Fruit fly (Drosophila melanogaster) whole organism, embryonic: Measurements from ENCODE around the gene Os-C.
A peak's percentile ranks its signal among the peaks of the same experiment; 100 is the strongest.

Source experiments
- BEAF-32 ChIP-seq: fragments of 200-800 bp; sonication (Bioruptor generic); optimal IDR thresholded peaks from 3 replicates; lab custom pipeline; 2017; ENCODE audit warnings: missing biosample characterization, missing genetic modification characterization, mild to moderate bottlenecking, moderate library complexity, missing genetic modification reagents
- CG12155 ChIP-seq: fragments of 200-800 bp; sonication (Bioruptor generic); optimal IDR thresholded peaks from 3 replicates; lab custom pipeline; 2016; ENCODE audit warnings: missing biosample characterization, missing genetic modification characterization
- CG12219 ChIP-seq: fragments of 200-800 bp; sonication (Bioruptor generic); optimal IDR thresholded peaks from 3 replicates; lab custom pipeline; 2018; ENCODE audit warnings: missing biosample characterization, mild to moderate bottlenecking, missing genetic modification characterization
- CG15696 ChIP-seq: fragments of 200-800 bp; sonication (Bioruptor generic); optimal IDR thresholded peaks from 2 replicates; lab custom pipeline; 2019; ENCODE audit warnings: missing biosample characterization, mild to moderate bottlenecking, missing genetic modification characterization, moderate library complexity
- CG17359 ChIP-seq: fragments of 200-800 bp; sonication (Bioruptor generic); optimal IDR thresholded peaks from 3 replicates; lab custom pipeline; 2018; ENCODE audit warnings: missing biosample characterization, mild to moderate bottlenecking, missing genetic modification characterization, moderate library complexity
- CG17802 ChIP-seq: fragments of 200-800 bp; sonication (Bioruptor generic); optimal IDR thresholded peaks from 2 replicates; lab custom pipeline; 2018; ENCODE audit warnings: missing biosample characterization, mild to moderate bottlenecking, missing genetic modification characterization, moderate library complexity
- CG18619 ChIP-seq: fragments of 200-800 bp; sonication (Bioruptor generic); optimal IDR thresholded peaks from 3 replicates; lab custom pipeline; 2017; ENCODE audit warnings: missing biosample characterization, mild to moderate bottlenecking, missing genetic modification characterization
- CG18764 ChIP-seq: fragments of 200-800 bp; sonication (Bioruptor generic); optimal IDR thresholded peaks from 3 replicates; lab custom pipeline; 2016; ENCODE audit warnings: missing biosample characterization, missing genetic modification characterization
- CG2199 ChIP-seq: fragments of 200-800 bp; sonication (Bioruptor generic); IDR thresholded peaks from 3 replicates; pipeline ENCODE4 v1.3.6; 2022; ENCODE audit warnings: missing biosample characterization, missing genetic modification characterization
- CG2875 ChIP-seq: fragments of 200-800 bp; sonication (Bioruptor generic); optimal IDR thresholded peaks from 2 replicates; lab custom pipeline; 2017; ENCODE audit warnings: missing biosample characterization, mild to moderate bottlenecking, missing genetic modification characterization, missing genetic modification reagents
- CG32767 ChIP-seq: fragments of 200-800 bp; sonication (Bioruptor generic); IDR thresholded peaks from 2 replicates; pipeline ENCODE4 v1.3.6; 2022; ENCODE audit warnings: missing biosample characterization, missing genetic modification characterization
- CG34224 ChIP-seq: fragments of 200-800 bp; sonication (Bioruptor generic); IDR thresholded peaks from 3 replicates; pipeline ENCODE4 v1.3.6; 2022; ENCODE audit warnings: missing biosample characterization, missing genetic modification characterization; ENCODE audit not compliant: partially characterized antibody
- CG34422 ChIP-seq: fragments of 200-800 bp; sonication (Bioruptor generic); IDR thresholded peaks from 3 replicates; pipeline ENCODE4 v1.3.6; 2022; ENCODE audit warnings: missing biosample characterization, missing genetic modification characterization
- CG3838 ChIP-seq: fragments of 200-800 bp; sonication (Bioruptor generic); optimal IDR thresholded peaks from 3 replicates; lab custom pipeline; 2016; ENCODE audit warnings: missing biosample characterization, missing genetic modification characterization
- CG3847 ChIP-seq: fragments of 200-800 bp; sonication (Bioruptor generic); IDR thresholded peaks from 2 replicates; pipeline ENCODE4 v1.3.6; 2022; ENCODE audit warnings: missing biosample characterization, missing genetic modification characterization
- CG4360 ChIP-seq: fragments of 200-800 bp; sonication (Bioruptor generic); IDR thresholded peaks from 2 replicates; pipeline ENCODE4 v1.3.6; 2022; ENCODE audit warnings: missing biosample characterization, missing genetic modification characterization
- CG4404 ChIP-seq: fragments of 200-800 bp; sonication (Bioruptor generic); IDR thresholded peaks from 2 replicates; pipeline ENCODE4 v1.3.6; 2022; ENCODE audit warnings: missing biosample characterization, missing genetic modification characterization
- CG4820 ChIP-seq: fragments of 200-800 bp; sonication (Bioruptor generic); optimal IDR thresholded peaks from 3 replicates; lab custom pipeline; 2016; ENCODE audit warnings: missing biosample characterization, missing genetic modification characterization
- CG6683 ChIP-seq: fragments of 200-800 bp; sonication (Bioruptor generic); optimal IDR thresholded peaks from 2 replicates; lab custom pipeline; 2017; ENCODE audit warnings: missing biosample characterization, mild to moderate bottlenecking, missing genetic modification characterization, missing genetic modification reagents
- CG8281 ChIP-seq: fragments of 200-800 bp; sonication (Bioruptor generic); optimal IDR thresholded peaks from 2 replicates; lab custom pipeline; 2018; ENCODE audit warnings: missing biosample characterization, mild to moderate bottlenecking, missing genetic modification characterization, moderate library complexity
- E2f1 ChIP-seq: fragments of 200-800 bp; sonication (Bioruptor generic); IDR thresholded peaks from 2 replicates; pipeline ENCODE4 v1.3.6; 2022; ENCODE audit warnings: missing biosample characterization, missing genetic modification characterization
- ERR ChIP-seq: fragments of 200-800 bp; sonication (Bioruptor generic); optimal IDR thresholded peaks from 2 replicates; lab custom pipeline; 2016; ENCODE audit warnings: missing biosample characterization, missing genetic modification characterization
- Fer3 ChIP-seq: fragments of 200-800 bp; sonication (Bioruptor generic); optimal IDR thresholded peaks from 2 replicates; lab custom pipeline; 2018; ENCODE audit warnings: missing biosample characterization, mild to moderate bottlenecking, missing genetic modification characterization, moderate library complexity
- HLHmδ ChIP-seq: fragments of 200-800 bp; sonication (Bioruptor generic); optimal IDR thresholded peaks from 2 replicates; lab custom pipeline; 2018; ENCODE audit warnings: missing biosample characterization, mild to moderate bottlenecking, missing genetic modification characterization, moderate library complexity
- Hmx ChIP-seq: fragments of 200-800 bp; sonication (Bioruptor generic); optimal IDR thresholded peaks from 2 replicates; lab custom pipeline; 2016; ENCODE audit warnings: missing biosample characterization, missing genetic modification characterization
- Nf-YB ChIP-seq: fragments of 200-800 bp; sonication (Bioruptor generic); optimal IDR thresholded peaks from 3 replicates; lab custom pipeline; 2019; ENCODE audit warnings: missing biosample characterization, mild to moderate bottlenecking, missing genetic modification characterization, moderate library complexity
- Nf-YC ChIP-seq: fragments of 200-800 bp; optimal IDR thresholded peaks from 3 replicates; lab custom pipeline; 2019; ENCODE audit warnings: missing biosample characterization, mild to moderate bottlenecking, missing genetic modification characterization, moderate library complexity
- Spps ChIP-seq: fragments of 200-800 bp; sonication (Bioruptor generic); optimal IDR thresholded peaks from 2 replicates; lab custom pipeline; 2018; ENCODE audit warnings: missing biosample characterization, mild to moderate bottlenecking, missing genetic modification characterization
- Tbp ChIP-seq: fragments of >200 bp; optimal IDR thresholded peaks from 2 replicates; lab custom pipeline; 2018; ENCODE audit warnings: missing biosample characterization, missing genetic modification characterization
- ac ChIP-seq: fragments of 200-800 bp; sonication (Bioruptor generic); optimal IDR thresholded peaks from 3 replicates; lab custom pipeline; 2017; ENCODE audit warnings: missing biosample characterization, mild to moderate bottlenecking, missing genetic modification characterization
- ash1 ChIP-seq: fragments of 200-800 bp; sonication (Bioruptor generic); optimal IDR thresholded peaks from 2 replicates; lab custom pipeline; 2018; ENCODE audit warnings: missing biosample characterization, mild to moderate bottlenecking, missing genetic modification characterization
- btn ChIP-seq: fragments of 200-800 bp; sonication (Bioruptor generic); optimal IDR thresholded peaks from 2 replicates; lab custom pipeline; 2016; ENCODE audit warnings: missing biosample characterization, missing genetic modification characterization
- dm ChIP-seq: fragments of 200-800 bp; sonication (Bioruptor generic); optimal IDR thresholded peaks from 3 replicates; lab custom pipeline; 2016; ENCODE audit warnings: missing biosample characterization, missing genetic modification characterization
- esg ChIP-seq: fragments of 200-800 bp; sonication (Bioruptor generic); conservative IDR thresholded peaks from 2 replicates; pipeline ENCODE4 v1.3.6; 2022; ENCODE audit warnings: missing biosample characterization, missing genetic modification characterization
- exex ChIP-seq: fragments of 200-800 bp; sonication (Bioruptor generic); optimal IDR thresholded peaks from 4 replicates; lab custom pipeline; 2018; ENCODE audit warnings: missing biosample characterization, mild to moderate bottlenecking, missing genetic modification characterization, moderate library complexity
- eyg ChIP-seq: fragments of 200-800 bp; sonication (Bioruptor generic); optimal IDR thresholded peaks from 3 replicates; lab custom pipeline; 2016; ENCODE audit warnings: missing biosample characterization, missing genetic modification characterization
- gro ChIP-seq: fragments of 200-800 bp; sonication (Bioruptor generic); optimal IDR thresholded peaks from 2 replicates; lab custom pipeline; 2016; ENCODE audit warnings: missing biosample characterization, missing genetic modification characterization
- kay ChIP-seq: fragments of 200-800 bp; sonication (Bioruptor generic); optimal IDR thresholded peaks from 2 replicates; lab custom pipeline; 2016; ENCODE audit warnings: missing biosample characterization, missing genetic modification characterization
- klu ChIP-seq: fragments of 200-800 bp; sonication (Bioruptor generic); IDR thresholded peaks from 2 replicates; pipeline ENCODE4 v1.3.6; 2022; ENCODE audit warnings: missing biosample characterization, missing genetic modification characterization
- lmd ChIP-seq: fragments of 200-800 bp; sonication (Bioruptor generic); IDR thresholded peaks from 2 replicates; pipeline ENCODE4 v1.3.6; 2022; ENCODE audit warnings: missing biosample characterization, missing genetic modification characterization
- mam ChIP-seq: fragments of 200-800 bp; sonication (Bioruptor generic); optimal IDR thresholded peaks from 3 replicates; lab custom pipeline; 2016; ENCODE audit warnings: missing biosample characterization, missing genetic modification characterization
- mirr ChIP-seq: fragments of 200-800 bp; sonication (Bioruptor generic); optimal IDR thresholded peaks from 3 replicates; lab custom pipeline; 2018; ENCODE audit warnings: missing biosample characterization, mild to moderate bottlenecking, missing genetic modification characterization
- mld ChIP-seq: fragments of 200-800 bp; sonication (Bioruptor generic); IDR thresholded peaks from 3 replicates; pipeline ENCODE4 v1.3.6; 2022; ENCODE audit warnings: missing biosample characterization, missing genetic modification characterization; ENCODE audit not compliant: partially characterized antibody
- nom ChIP-seq: fragments of 200-800 bp; sonication (Bioruptor generic); optimal IDR thresholded peaks from 2 replicates; lab custom pipeline; 2017; ENCODE audit warnings: missing biosample characterization, missing genetic modification characterization, mild to moderate bottlenecking, moderate library complexity, missing genetic modification reagents
- scrt ChIP-seq: fragments of 200-800 bp; sonication (Bioruptor generic); optimal IDR thresholded peaks from 2 replicates; lab custom pipeline; 2018; ENCODE audit warnings: missing biosample characterization, mild to moderate bottlenecking, missing genetic modification characterization, moderate library complexity
- shn ChIP-seq: fragments of 200-800 bp; sonication (Bioruptor generic); optimal IDR thresholded peaks from 3 replicates; lab custom pipeline; 2016; ENCODE audit warnings: missing biosample characterization, missing genetic modification characterization
- slbo ChIP-seq: fragments of 200-800 bp; sonication (Bioruptor generic); IDR thresholded peaks from 2 replicates; pipeline ENCODE4 v1.3.6; 2022; ENCODE audit warnings: missing biosample characterization, missing genetic modification characterization
- trem ChIP-seq: fragments of 200-800 bp; optimal IDR thresholded peaks from 3 replicates; lab custom pipeline; 2019; ENCODE audit warnings: missing biosample characterization, mild to moderate bottlenecking, missing genetic modification characterization, moderate library complexity
- vvl ChIP-seq: fragments of 200-800 bp; sonication (Bioruptor generic); IDR thresholded peaks from 2 replicates; pipeline ENCODE4 v1.3.6; 2022; ENCODE audit warnings: missing biosample characterization, missing genetic modification characterization

The Os-C gene

DNA sequence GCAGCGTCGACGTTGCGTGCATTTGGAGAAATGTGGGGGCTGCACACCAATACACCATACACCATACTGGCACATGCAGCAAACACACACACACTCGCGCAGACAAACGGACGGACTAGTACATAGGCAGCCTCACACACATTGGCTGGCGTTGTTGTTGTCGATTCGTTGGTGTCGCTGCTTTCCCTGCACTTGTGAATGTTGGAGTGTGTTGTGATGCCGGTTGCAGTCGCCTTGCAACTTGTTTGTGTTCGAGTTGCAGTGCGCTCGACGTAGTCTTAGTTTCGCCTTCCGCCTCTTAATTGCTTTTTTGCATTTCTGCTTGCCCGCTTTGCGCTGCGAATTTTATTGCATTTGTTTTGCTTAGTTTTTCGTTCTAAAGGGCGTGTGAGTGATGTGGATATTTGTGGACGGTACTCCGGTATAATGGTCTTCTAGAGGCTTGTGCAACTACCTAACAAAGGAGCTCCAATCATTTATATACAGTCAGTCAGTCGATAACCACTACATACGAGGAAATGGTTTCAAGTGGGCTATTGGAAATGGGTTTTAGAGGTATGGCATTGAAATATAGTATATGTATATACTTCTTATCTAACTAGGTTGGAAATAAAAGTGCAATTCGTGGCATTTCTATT is 15.1 kb upstream of the Os-C start (continued):
- TF ChIP-seq ERR = no peak
- no peak for TF ChIP-seq CG8281 (tag; lab: Kevin White, UChicago)
- TF ChIP-seq CG18619 = no peak
- no peak for TF ChIP-seq gro (GFP tag; lab: Kevin White, UChicago)
- no peak for TF ChIP-seq klu
- TF ChIP-seq mirr (GFP tag; lab: Kevin White, UChicago) = no peak
- no peak for TF ChIP-seq vvl (GFP tag; lab: Robert Waterston, UW)
- TF ChIP-seq E2f1 (GFP tag; lab: Robert Waterston, UW) = no peak
- peak; percentile 93 for TF ChIP-seq CG4360 (GFP tag; lab: Robert Waterston, UW)
- TF ChIP-seq CG2875 (GFP tag; lab: Kevin White, UChicago) = no peak
- TF ChIP-seq mam (GFP tag; lab: Kevin White, UChicago) = no peak
- peak; percentile 97 for TF ChIP-seq Nf-YB
- TF ChIP-seq ac (GFP tag; lab: Kevin White, UChicago) = no peak
- TF ChIP-seq trem (tag; lab: Kevin White, UChicago) = no peak
- no peak for TF ChIP-seq CG3847 (GFP tag; lab: Robert Waterston, UW)
- TF ChIP-seq BEAF-32 (GFP tag; lab: Kevin White, UChicago) = no peak
- TF ChIP-seq, all 482 proteins: peak for 14

- TF ChIP-seq HLHmδ (GFP tag; lab: Kevin White, UChicago) (no peak), Nf-YC (no peak), CG15696 (tag; lab: Kevin White, UChicago) (peak; percentile 13), CG18764 (no peak), CG12155 (no peak), mld (no peak), shn (no peak), CG6683 (GFP tag; lab: Kevin White, UChicago) (no peak), nom (GFP tag; lab: Kevin White, UChicago) (no peak), Tbp (GFP tag; lab: Kevin White, UChicago) (no peak), lmd (GFP tag; lab: Robert Waterston, UW) (no peak), CG17802 (no peak), ash1 (GFP tag; lab: Kevin White, UChicago) (no peak), CG4404 (GFP tag; lab: Robert Waterston, UW) (no peak), Fer3 (tag; lab: Kevin White, UChicago) (no peak), mirr (GFP tag; lab: Kevin White, UChicago) (no peak), Spps (no peak), CG34422 (no peak), CG3838 (no peak), Hmx (GFP tag; lab: Kevin White, UChicago) (no peak), CG12219 (GFP tag; lab: Kevin White, UChicago) (no peak), CG17359 (tag; lab: Kevin White, UChicago) (no peak), scrt (no peak), CG4820 (no peak), kay (GFP tag; lab: Kevin White, UChicago) (peak; percentile 24), dm (GFP tag; lab: Kevin White, UChicago) (no peak), CG2199 (GFP tag; lab: Robert Waterston, UW) (0 out of 3 replicates have a peak, but pooled peaks have one; percentile 69), exex (tag; lab: Kevin White, UChicago) (peak; percentile 69), CG32767 (GFP tag; lab: Robert Waterston, UW) (no peak), eyg (GFP tag; lab: Kevin White, UChicago) (no peak), slbo (no peak), CG34224 (GFP tag; lab: Robert Waterston, UW) (no peak), esg (GFP tag; lab: Robert Waterston, UW) (no peak), btn (no peak)
Measured at dm6 chr3R:7964751-7965319, 13.9 kb upstream of the Os-C start.
